Worm (Caenorhabditis elegans) whole organism, L2 larva: ENCODE results near the gene C06E7.2.

ENCODE experiments used
- C34F6.9 ChIP-seq: fragments of 150-350 bp; optimal IDR thresholded peaks from 2 replicates; lab custom pipeline; 2014; ENCODE audit warnings: missing biosample characterization, missing genetic modification characterization
- F13H6.1 ChIP-seq: sonication (generic microtip); optimal IDR thresholded peaks from 2 replicates; lab custom pipeline; 2016; ENCODE audit warnings: missing genetic modification characterization, missing compliant biosample characterization
- R02D3.7 ChIP-seq: fragments of 150-350 bp; optimal IDR thresholded peaks from 2 replicates; lab custom pipeline; 2014; ENCODE audit warnings: missing biosample characterization, missing genetic modification characterization
- Y55F3AM.14 ChIP-seq: fragments of 200-800 bp; sonication (Bioruptor generic); optimal IDR thresholded peaks from 2 replicates; lab custom pipeline; 2018; ENCODE audit warnings: mild to moderate bottlenecking, missing genetic modification characterization, missing compliant biosample characterization
- ZK546.5 ChIP-seq: sonication (generic microtip); optimal IDR thresholded peaks from 2 replicates; lab custom pipeline; 2017; ENCODE audit warnings: missing biosample characterization, missing genetic modification characterization
- alr-1 ChIP-seq: fragments of 150-350 bp; optimal IDR thresholded peaks from 2 replicates; lab custom pipeline; 2014; ENCODE audit warnings: missing biosample characterization, missing genetic modification characterization
- aly-2 ChIP-seq: fragments of 150-350 bp; optimal IDR thresholded peaks from 2 replicates; lab custom pipeline; 2014; ENCODE audit warnings: missing biosample characterization, missing genetic modification characterization
- ama-1 ChIP-seq: fragments of 150-350 bp; optimal IDR thresholded peaks from 2 replicates; lab custom pipeline; 2018; ENCODE audit warnings: inconsistent platforms
- blmp-1 ChIP-seq: sonication (generic microtip); optimal IDR thresholded peaks from 2 replicates; lab custom pipeline; 2017; ENCODE audit warnings: missing genetic modification characterization, mild to moderate bottlenecking, missing compliant biosample characterization, antibody characterized with exemption, moderate library complexity; ENCODE audit not compliant: insufficient read depth
- ceh-16 ChIP-seq: fragments of 150-350 bp; optimal IDR thresholded peaks from 2 replicates; lab custom pipeline; 2014; ENCODE audit warnings: missing biosample characterization, missing genetic modification characterization
- ceh-82 ChIP-seq: fragments of 150-350 bp; optimal IDR thresholded peaks from 2 replicates; lab custom pipeline; 2014; ENCODE audit warnings: missing biosample characterization, missing genetic modification characterization
- crh-2 ChIP-seq: sonication (generic microtip); optimal IDR thresholded peaks from 2 replicates; lab custom pipeline; 2017; ENCODE audit warnings: missing biosample characterization, missing genetic modification characterization
- dmd-4 ChIP-seq: sonication (generic microtip); optimal IDR thresholded peaks from 2 replicates; lab custom pipeline; 2017; ENCODE audit warnings: missing biosample characterization, missing genetic modification characterization
- egl-27 ChIP-seq: sonication (generic microtip); optimal IDR thresholded peaks from 3 replicates; lab custom pipeline; 2017; ENCODE audit warnings: missing biosample characterization, missing genetic modification reagents, missing genetic modification characterization
- elt-1 ChIP-seq: fragments of 150-350 bp; optimal IDR thresholded peaks from 2 replicates; lab custom pipeline; 2014; ENCODE audit warnings: missing biosample characterization, missing genetic modification characterization
- elt-3 ChIP-seq: sonication (generic microtip); optimal IDR thresholded peaks from 2 replicates; lab custom pipeline; 2017; ENCODE audit warnings: missing biosample characterization, missing genetic modification characterization
- fos-1 ChIP-seq: fragments of 150-350 bp; optimal IDR thresholded peaks from 2 replicates; lab custom pipeline; 2014; ENCODE audit warnings: missing biosample characterization, missing genetic modification characterization
- gmeb-1 ChIP-seq: fragments of 150-350 bp; optimal IDR thresholded peaks from 2 replicates; lab custom pipeline; 2014; ENCODE audit warnings: missing biosample characterization, missing genetic modification characterization
- lin-11 ChIP-seq: fragments of 150-350 bp; sonication (generic microtip); optimal IDR thresholded peaks from 2 replicates; lab custom pipeline; 2014; ENCODE audit warnings: missing biosample characterization, missing genetic modification characterization, inconsistent platforms, mixed read lengths
- lin-13 ChIP-seq: fragments of 150-350 bp; optimal IDR thresholded peaks from 2 replicates; lab custom pipeline; 2014; ENCODE audit warnings: missing biosample characterization, missing genetic modification reagents, missing genetic modification characterization
- lin-39 ChIP-seq: fragments of 150-350 bp; optimal IDR thresholded peaks from 2 replicates; lab custom pipeline; 2014; ENCODE audit warnings: missing biosample characterization, missing genetic modification reagents, missing genetic modification characterization
- lsy-2 ChIP-seq, 2 experiments: fragments of 150-350 bp in 1 of 2; sonication (generic microtip) in 1 of 2; optimal IDR thresholded peaks; 2 replicates each; lab custom pipeline; 2014 to 2017; ENCODE audit warnings: missing biosample characterization in 2 of 2, missing genetic modification characterization in 2 of 2
- mab-5 ChIP-seq: fragments of 150-350 bp; optimal IDR thresholded peaks from 2 replicates; lab custom pipeline; 2014; ENCODE audit warnings: missing biosample characterization, missing genetic modification characterization
- mbf-1 ChIP-seq: sonication (generic microtip); optimal IDR thresholded peaks from 2 replicates; lab custom pipeline; 2017; ENCODE audit warnings: missing biosample characterization, missing genetic modification characterization
- mdl-1 ChIP-seq, 2 experiments: fragments of 150-350 bp in 1 of 2; sonication (generic microtip) in 1 of 2; optimal IDR thresholded peaks; 2 replicates each; lab custom pipeline; 2017; ENCODE audit warnings: missing biosample characterization in 2 of 2, missing genetic modification characterization in 2 of 2
- nhr-10 ChIP-seq: sonication (generic microtip); optimal IDR thresholded peaks from 2 replicates; lab custom pipeline; 2017; ENCODE audit warnings: missing biosample characterization, missing genetic modification characterization
- nhr-11 ChIP-seq: fragments of 150-350 bp; optimal IDR thresholded peaks from 2 replicates; lab custom pipeline; 2014; ENCODE audit warnings: missing biosample characterization, missing genetic modification characterization
- nhr-12 ChIP-seq: fragments of 150-350 bp; optimal IDR thresholded peaks from 2 replicates; lab custom pipeline; 2014; ENCODE audit warnings: missing biosample characterization, missing genetic modification characterization
- nhr-129 ChIP-seq: fragments of 150-350 bp; optimal IDR thresholded peaks from 2 replicates; lab custom pipeline; 2014; ENCODE audit warnings: missing biosample characterization, missing genetic modification characterization
- nhr-21 ChIP-seq: fragments of 150-350 bp; optimal IDR thresholded peaks from 2 replicates; lab custom pipeline; 2014; ENCODE audit warnings: missing biosample characterization, missing genetic modification characterization
- nhr-23 ChIP-seq: fragments of 150-350 bp; optimal IDR thresholded peaks from 2 replicates; lab custom pipeline; 2014; ENCODE audit warnings: missing biosample characterization, missing genetic modification reagents, missing genetic modification characterization
- nhr-237 ChIP-seq: fragments of 150-350 bp; optimal IDR thresholded peaks from 2 replicates; lab custom pipeline; 2014; ENCODE audit warnings: missing biosample characterization, missing genetic modification characterization
- nhr-25 ChIP-seq: fragments of 150-350 bp; sonication (generic microtip); optimal IDR thresholded peaks from 3 replicates; lab custom pipeline; 2014; ENCODE audit warnings: missing biosample characterization, missing genetic modification characterization
- nhr-6 ChIP-seq: fragments of 150-350 bp; optimal IDR thresholded peaks from 2 replicates; lab custom pipeline; 2014; ENCODE audit warnings: missing biosample characterization, missing genetic modification characterization
- nhr-77 ChIP-seq: fragments of 150-350 bp; optimal IDR thresholded peaks from 2 replicates; lab custom pipeline; 2014; ENCODE audit warnings: missing biosample characterization, missing genetic modification characterization
- peb-1 ChIP-seq: fragments of 150-350 bp; optimal IDR thresholded peaks from 2 replicates; lab custom pipeline; 2014; ENCODE audit warnings: missing biosample characterization, missing genetic modification characterization
- sem-4 ChIP-seq: fragments of 150-350 bp; optimal IDR thresholded peaks from 2 replicates; lab custom pipeline; 2014; ENCODE audit warnings: missing biosample characterization, missing genetic modification reagents, missing genetic modification characterization
- skn-1 ChIP-seq: sonication (generic microtip); optimal IDR thresholded peaks from 2 replicates; lab custom pipeline; 2017; ENCODE audit warnings: missing biosample characterization, missing genetic modification characterization
- sma-3 ChIP-seq: sonication (generic microtip); optimal IDR thresholded peaks from 2 replicates; lab custom pipeline; 2016; ENCODE audit warnings: missing genetic modification reagents, missing genetic modification characterization, missing compliant biosample characterization
- sma-9 ChIP-seq, 2 experiments: fragments of 150-350 bp in 1 of 2; sonication (generic microtip) in 1 of 2; optimal IDR thresholded peaks; 2 replicates each; lab custom pipeline; 2014 to 2016; ENCODE audit warnings: missing genetic modification characterization in 2 of 2, mild to moderate bottlenecking in 1 of 2, missing biosample characterization in 1 of 2, missing compliant biosample characterization in 1 of 2, missing genetic modification reagents in 1 of 2, moderate library complexity in 1 of 2
- snpc-4 ChIP-seq: fragments of 150-350 bp; optimal IDR thresholded peaks from 2 replicates; lab custom pipeline; 2014; ENCODE audit warnings: missing biosample characterization, missing genetic modification characterization
- unc-39 ChIP-seq: fragments of 150-350 bp; optimal IDR thresholded peaks from 2 replicates; lab custom pipeline; 2014; ENCODE audit warnings: missing biosample characterization, missing genetic modification characterization
- unc-55 ChIP-seq: fragments of 150-350 bp; sonication (generic microtip); optimal IDR thresholded peaks from 3 replicates; lab custom pipeline; 2014; ENCODE audit warnings: missing biosample characterization, missing genetic modification reagents, missing genetic modification characterization
- unc-62 ChIP-seq: fragments of 150-350 bp; optimal IDR thresholded peaks from 2 replicates; lab custom pipeline; 2014; ENCODE audit warnings: missing biosample characterization, missing genetic modification reagents, missing genetic modification characterization
- zag-1 ChIP-seq: fragments of 150-350 bp; optimal IDR thresholded peaks from 2 replicates; lab custom pipeline; 2014; ENCODE audit warnings: missing biosample characterization, missing genetic modification characterization
- ztf-1 ChIP-seq: fragments of 200-800 bp; sonication (Bioruptor generic); conservative IDR thresholded peaks from 2 replicates; pipeline ENCODE4 v1.3.6; 2022; ENCODE audit warnings: missing genetic modification characterization, missing compliant biosample characterization
- ztf-11 ChIP-seq: sonication (generic microtip); optimal IDR thresholded peaks from 2 replicates; lab custom pipeline; 2017; ENCODE audit warnings: missing biosample characterization, missing genetic modification characterization
- ztf-4 ChIP-seq: fragments of 150-350 bp; optimal IDR thresholded peaks from 2 replicates; lab custom pipeline; 2014; ENCODE audit warnings: missing biosample characterization, missing genetic modification characterization

The C06E7.2 gene

ce11 chrIV:5799577-5799976 is 39.7 kb upstream of the C06E7.2 start:
- no peak for TF ChIP-seq ceh-82 (tag; lab: Kevin White, UChicago)
- TF ChIP-seq nhr-23 (tag; lab: Kevin White, UChicago), result no peak
- TF ChIP-seq ama-1, result no peak
- no peak for TF ChIP-seq ztf-1
- no peak for TF ChIP-seq nhr-237

ce11 chrIV:5803510-5804013 is 35.7 kb upstream of the C06E7.2 start:
- TF ChIP-seq sem-4 (tag; lab: Kevin White, UChicago), result no peak
- TF ChIP-seq mab-5 (tag; lab: Kevin White, UChicago), result peak; percentile 25

- no peak for TF ChIP-seq blmp-1
- TF ChIP-seq ztf-11 (tag; lab: Kevin White, UChicago), result no peak
- TF ChIP-seq C34F6.9 (tag; lab: Kevin White, UChicago), result peak; percentile 77
- TF ChIP-seq nhr-10 (tag; lab: Kevin White, UChicago), result no peak
- peak; percentile 74 for TF ChIP-seq crh-2 (tag; lab: Kevin White, UChicago)
- TF ChIP-seq gmeb-1 (tag; lab: Kevin White, UChicago), result no peak
- no peak for TF ChIP-seq nhr-11 (tag; lab: Kevin White, UChicago)
- TF ChIP-seq alr-1 (tag; lab: Kevin White, UChicago), result no peak
- no peak for TF ChIP-seq ZK546.5
- TF ChIP-seq nhr-129 (tag; lab: Kevin White, UChicago), result peak; percentile 80
- no peak for TF ChIP-seq dmd-4 (tag; lab: Kevin White, UChicago)
- peak; percentile 58 for TF ChIP-seq lin-11 (tag; lab: Kevin White, UChicago)
- TF ChIP-seq fos-1 (tag; lab: Kevin White, UChicago), result peak; percentile 4
- TF ChIP-seq zag-1 (tag; lab: Kevin White, UChicago), result peak; percentile 33
- TF ChIP-seq lsy-2 (tag; optimal IDR thresholded peaks at IDR 0.05; lab: Kevin White, UChicago), result peak; percentile 79 to 95
- TF ChIP-seq nhr-12 (tag; lab: Kevin White, UChicago), result no peak
- no peak for TF ChIP-seq R02D3.7
- TF ChIP-seq lin-13 (GFP tag; lab: Kevin White, UChicago), result peak; percentile 7
- TF ChIP-seq nhr-23 (tag; lab: Kevin White, UChicago), result no peak
- peak; percentile 47 for TF ChIP-seq ama-1
- TF ChIP-seq ztf-4 (tag; lab: Kevin White, UChicago), result peak; percentile 25
- TF ChIP-seq sma-3 (GFP tag; lab: Kevin White, UChicago), result no peak
- TF ChIP-seq unc-62 (GFP tag; lab: Kevin White, UChicago), result no peak
- peak; percentile 38 for TF ChIP-seq egl-27
- TF ChIP-seq unc-55, result peak; percentile 83
- TF ChIP-seq unc-39 (tag; lab: Kevin White, UChicago), result no peak
- peak; percentile 4 for TF ChIP-seq mab-5 (tag; lab: Kevin White, UChicago)
- no peak for TF ChIP-seq mbf-1 (tag; lab: Kevin White, UChicago)
- TF ChIP-seq nhr-77 (tag; lab: Kevin White, UChicago), result no peak
- TF ChIP-seq nhr-25 (tag; lab: Kevin White, UChicago), result no peak
- TF ChIP-seq peb-1 (tag; lab: Kevin White, UChicago), result no peak
- no peak for TF ChIP-seq sma-9 (GFP tag; optimal IDR thresholded peaks at IDR 0.05; lab: Kevin White, UChicago)
- no peak for TF ChIP-seq sma-9 (tag; optimal IDR thresholded peaks at IDR 0.05; lab: Kevin White, UChicago)
- TF ChIP-seq skn-1, result no peak
- TF ChIP-seq F13H6.1, result peak; percentile 34
- TF ChIP-seq Y55F3AM.14 (GFP tag; lab: Kevin White, UChicago), result no peak
- no peak for TF ChIP-seq lin-39 (tag; lab: Kevin White, UChicago)
- no peak for TF ChIP-seq nhr-21 (tag; lab: Kevin White, UChicago)
- TF ChIP-seq snpc-4 (tag; lab: Kevin White, UChicago), result no peak
- TF ChIP-seq nhr-6 (tag; lab: Kevin White, UChicago), result peak; percentile 61
- no peak for TF ChIP-seq ztf-1
- peak in 1 of 2 experiments; percentile 52 for TF ChIP-seq mdl-1 (tag; optimal IDR thresholded peaks at IDR 0.05; lab: Kevin White, UChicago)
- no peak for TF ChIP-seq ceh-82 (tag; lab: Kevin White, UChicago)
- no peak for TF ChIP-seq nhr-237
- no peak for TF ChIP-seq sem-4 (tag; lab: Kevin White, UChicago)
- no peak for TF ChIP-seq elt-1 (tag; lab: Kevin White, UChicago)
- TF ChIP-seq aly-2 (tag; lab: Kevin White, UChicago), result no peak
- no peak for TF ChIP-seq ceh-16 (tag; lab: Kevin White, UChicago)
- TF ChIP-seq elt-3 (tag; lab: Kevin White, UChicago), result no peak
These were observed 33.8 kb upstream of the C06E7.2 start for ce11 chrIV:5805477-5805876.
